Worm (Caenorhabditis elegans): ENCODE data around the gene mip-2.

- no peak for TF ChIP-seq tra-4 (tag; optimal IDR thresholded peaks at IDR 0.05)
- TF ChIP-seq pes-1 (GFP tag; IDR thresholded peaks at IDR 0.05) = no peak
- TF ChIP-seq hnd-1 (tag; optimal IDR thresholded peaks at IDR 0.05) = no peak
These were observed 51.1 kb downstream of the mip-2 start, which contains the start of gene F53F4.15 for ce11 chrV:13620676-13621075.

All from whole organism, early embryonic.